Fruit fly (Drosophila melanogaster): ENCODE data around the gene Dys.

DNA sequence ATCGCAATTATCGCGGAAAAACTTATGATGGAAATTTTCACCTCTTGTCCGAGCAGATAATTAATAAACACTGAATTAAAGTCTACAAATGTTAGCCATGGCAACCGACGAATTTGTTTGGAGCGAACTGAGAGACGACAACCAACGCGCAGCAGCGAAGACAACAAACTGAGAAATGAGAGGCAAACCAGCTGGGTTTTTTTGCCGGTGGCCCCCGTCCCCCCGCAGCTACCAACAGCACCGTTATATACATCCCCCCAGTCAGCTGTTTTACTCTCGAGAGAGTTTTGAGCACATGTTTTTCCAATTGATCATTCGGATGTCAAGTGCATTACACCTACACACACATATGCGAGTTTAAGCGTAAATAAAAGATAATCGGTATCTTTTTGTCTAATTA is 180.2 kb downstream of the Dys start:
- TF ChIP-seq CG11085 (GFP tag; IDR thresholded peaks at IDR 0.05) = no peak
- TF ChIP-seq cwo (GFP tag; optimal IDR thresholded peaks at IDR 0.05) = no peak
- no peak for TF ChIP-seq Lpt (GFP tag; optimal IDR thresholded peaks at IDR 0.05)
- no peak for TF ChIP-seq pan (optimal IDR thresholded peaks at IDR 0.05)
- TF ChIP-seq pan (GFP tag; optimal IDR thresholded peaks at IDR 0.05 in 1 of 2, IDR thresholded peaks at IDR 0.05 in 1 of 2) = no peak
- TF ChIP-seq CG8388 (GFP tag; optimal IDR thresholded peaks at IDR 0.05) = no peak
- TF ChIP-seq trh (GFP tag; optimal IDR thresholded peaks at IDR 0.05) = no peak
- peak; percentile 50; the same call in 1 of the 2 replicates for TF ChIP-seq ttk (GFP tag; IDR thresholded peaks at IDR 0.05)
- TF ChIP-seq Hmr (GFP tag; optimal IDR thresholded peaks at IDR 0.05) = no peak
- TF ChIP-seq CG7745 (tag; optimal IDR thresholded peaks at IDR 0.05) = no peak
- no peak for TF ChIP-seq CG17359 (tag; optimal IDR thresholded peaks at IDR 0.05)
- no peak for TF ChIP-seq Gug (GFP tag; IDR thresholded peaks at IDR 0.05)
